Worm (Caenorhabditis elegans) whole organism, midembryonic: ENCODE measurements around the gene daf-41.

Source experiments
- T22C8.4 ChIP-seq: fragments of 200-800 bp; sonication (Bioruptor generic); IDR thresholded peaks from 2 replicates; pipeline ENCODE4 v1.3.6; 2022; ENCODE audit warnings: missing genetic modification characterization, missing compliant biosample characterization
- cog-1 ChIP-seq: sonication (generic microtip); optimal IDR thresholded peaks from 2 replicates; lab custom pipeline; 2016; ENCODE audit warnings: missing genetic modification characterization, missing compliant biosample characterization
- flt-1 ChIP-seq: fragments of 200-800 bp; sonication (Bioruptor generic); IDR thresholded peaks from 2 replicates; pipeline ENCODE4 v1.3.6; 2022; ENCODE audit warnings: missing genetic modification characterization, missing compliant biosample characterization
- klf-2 ChIP-seq: fragments of 200-800 bp; sonication (Bioruptor generic); conservative IDR thresholded peaks from 2 replicates; pipeline ENCODE4 v1.3.6; 2022; ENCODE audit warnings: missing genetic modification reagents, missing genetic modification characterization, missing compliant biosample characterization
- tab-1 ChIP-seq: fragments of 200-800 bp; sonication (Bioruptor generic); IDR thresholded peaks from 2 replicates; pipeline ENCODE4 v1.3.6; 2022; ENCODE audit warnings: missing genetic modification characterization, missing compliant biosample characterization
- ztf-23 ChIP-seq: fragments of 200-800 bp; sonication (Bioruptor generic); IDR thresholded peaks from 2 replicates; pipeline ENCODE4 v1.3.6; 2022; ENCODE audit warnings: missing genetic modification reagents, missing genetic modification characterization, missing compliant biosample characterization

DNA sequence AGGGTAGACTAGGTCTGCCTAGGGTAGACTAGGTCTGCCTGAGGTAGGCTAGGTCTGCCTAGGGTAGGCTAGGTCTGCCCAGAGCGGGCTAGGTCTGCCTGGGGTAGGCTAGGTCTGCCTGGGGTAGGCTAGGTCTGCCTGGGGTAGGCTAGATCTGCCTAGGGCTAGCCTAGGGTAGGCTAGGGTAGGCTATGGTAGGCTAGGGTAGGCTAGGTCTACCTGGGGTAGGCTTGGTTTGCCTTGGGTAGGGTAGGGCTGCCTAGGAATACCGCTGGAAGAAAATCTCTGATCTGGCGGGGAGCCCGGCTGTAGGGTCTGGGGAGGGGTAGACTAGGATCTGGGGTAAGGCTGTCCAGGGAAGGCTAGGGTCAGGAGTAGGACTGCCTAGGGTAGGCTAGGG, 10.9 kb upstream of the daf-41 start:
- TF ChIP-seq klf-2 (GFP tag; lab: Robert Waterston, UW) (no peak), tab-1 (GFP tag; lab: Robert Waterston, UW) (0 out of 2 replicates have a peak, but pooled peaks have one; percentile 54), flt-1 (GFP tag; lab: Robert Waterston, UW) (no peak), cog-1 (tag; lab: Kevin White, UChicago) (no peak), ztf-23 (no peak), T22C8.4 (no peak)
